Worm (Caenorhabditis elegans): ENCODE results near the gene ZK287.9.

DNA sequence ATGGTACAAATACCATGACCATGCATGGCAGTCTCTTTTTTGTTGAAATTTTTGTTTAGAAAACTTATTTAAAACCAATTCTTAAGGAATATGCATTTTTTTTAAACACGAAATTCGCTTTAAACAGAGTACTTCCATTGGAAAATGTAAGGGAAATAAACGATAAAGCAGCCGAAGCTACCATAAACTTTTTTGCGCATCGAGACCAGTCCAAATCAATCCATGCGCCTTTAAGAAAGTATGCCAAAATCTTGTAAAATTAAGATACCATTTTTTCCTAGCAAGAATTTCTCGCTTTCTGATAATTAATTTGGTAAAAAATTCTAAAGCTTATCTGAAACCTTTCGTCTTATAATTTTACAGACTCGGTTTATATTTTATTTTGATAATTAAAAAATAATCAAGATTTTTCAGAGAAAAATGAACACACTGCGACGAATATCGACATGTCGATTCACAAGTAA lies 13.5 kb downstream of the ZK287.9 start, which contains the start of gene ZK287.7:
- TF ChIP-seq ref-1 (GFP tag; conservative IDR thresholded peaks at IDR 0.05) = no peak
- TF ChIP-seq med-1 (GFP tag; optimal IDR thresholded peaks at IDR 0.05; ENCODE audit: insufficient read depth) = no peak
- no peak for TF ChIP-seq flt-1 (GFP tag; IDR thresholded peaks at IDR 0.05)
- no peak for TF ChIP-seq ztf-29 (GFP tag; IDR thresholded peaks at IDR 0.05)
- no peak for TF ChIP-seq tab-1 (GFP tag; IDR thresholded peaks at IDR 0.05)
- no peak for TF ChIP-seq klf-2 (GFP tag; conservative IDR thresholded peaks at IDR 0.05)
- TF ChIP-seq T22C8.4 (GFP tag; IDR thresholded peaks at IDR 0.05) = no peak
- no peak for TF ChIP-seq ztf-23 (GFP tag; IDR thresholded peaks at IDR 0.05)
- no peak for TF ChIP-seq cog-1 (tag; optimal IDR thresholded peaks at IDR 0.05)

Data from whole organism, midembryonic.